Worm (Caenorhabditis elegans) whole organism, L4 larva: ENCODE measurements around the gene rgs-4.
A peak's percentile ranks its signal among the peaks of the same experiment; 100 is the strongest.

Experiments
- D1046.2 ChIP-seq: fragments of 200-800 bp; sonication (Bioruptor generic); IDR thresholded peaks from 2 replicates; pipeline ENCODE4 v1.3.6; 2022; ENCODE audit warnings: missing genetic modification characterization, missing compliant biosample characterization
- F49E8.2 ChIP-seq: sonication (generic microtip); optimal IDR thresholded peaks from 2 replicates; lab custom pipeline; 2016; ENCODE audit warnings: missing compliant biosample characterization, mild to moderate bottlenecking, missing genetic modification characterization, borderline replicate concordance
- T26A8.4 ChIP-seq: fragments of 200-800 bp; sonication (Bioruptor generic); IDR thresholded peaks from 2 replicates; pipeline ENCODE4 v1.3.6; 2022; ENCODE audit warnings: missing genetic modification characterization, missing compliant biosample characterization
- Y105C5A.15 ChIP-seq: fragments of 200-800 bp; sonication (Bioruptor generic); IDR thresholded peaks from 2 replicates; pipeline ENCODE4 v1.3.6; 2022; ENCODE audit warnings: missing genetic modification characterization, missing compliant biosample characterization
- Y48G9A.11 ChIP-seq: fragments of 200-800 bp; sonication (Bioruptor generic); IDR thresholded peaks from 2 replicates; pipeline ENCODE4 v1.3.6; 2022; ENCODE audit warnings: missing genetic modification reagents, missing genetic modification characterization, missing compliant biosample characterization
- Y5F2A.4 ChIP-seq: fragments of 200-800 bp; sonication (Bioruptor generic); optimal IDR thresholded peaks from 2 replicates; lab custom pipeline; 2018; ENCODE audit warnings: mild to moderate bottlenecking, missing genetic modification characterization, missing compliant biosample characterization
- ZK546.5 ChIP-seq, 2 experiments: sonication (generic microtip); optimal IDR thresholded peaks; 2 replicates each; lab custom pipeline; 2017; ENCODE audit warnings: missing biosample characterization in 2 of 2, missing genetic modification characterization in 2 of 2
- ama-1 ChIP-seq: fragments of 150-350 bp; optimal IDR thresholded peaks from 2 replicates; lab custom pipeline; 2014; ENCODE audit warnings: inconsistent platforms, mixed read lengths
- arid-1 ChIP-seq: fragments of 200-800 bp; sonication (Bioruptor generic); conservative IDR thresholded peaks from 2 replicates; pipeline ENCODE4 v1.3.6; 2022; ENCODE audit warnings: missing genetic modification reagents, missing genetic modification characterization, missing compliant biosample characterization
- ceh-20 ChIP-seq: fragments of 200-800 bp; sonication (Bioruptor generic); IDR thresholded peaks from 2 replicates; pipeline ENCODE4 v1.3.6; 2022; ENCODE audit warnings: missing genetic modification reagents, missing genetic modification characterization, missing compliant biosample characterization
- ceh-28 ChIP-seq: fragments of 150-350 bp; optimal IDR thresholded peaks from 2 replicates; lab custom pipeline; 2014; ENCODE audit warnings: missing biosample characterization, missing genetic modification reagents, missing genetic modification characterization
- ceh-32 ChIP-seq: sonication (generic microtip); optimal IDR thresholded peaks from 2 replicates; lab custom pipeline; 2016; ENCODE audit warnings: mild to moderate bottlenecking, missing genetic modification characterization, missing compliant biosample characterization; ENCODE audit not compliant: poor library complexity
- ces-1 ChIP-seq: fragments of 150-350 bp; sonication (generic microtip); optimal IDR thresholded peaks from 4 replicates; lab custom pipeline; 2014; ENCODE audit warnings: missing biosample characterization, missing genetic modification reagents, missing genetic modification characterization
- cey-2 ChIP-seq: sonication (generic microtip); optimal IDR thresholded peaks from 3 replicates; lab custom pipeline; 2017; ENCODE audit warnings: missing genetic modification characterization, mild to moderate bottlenecking, missing compliant biosample characterization, antibody characterized with exemption, borderline replicate concordance; ENCODE audit not compliant: insufficient read depth
- ctbp-1 ChIP-seq: fragments of 200-800 bp; sonication (Bioruptor generic); IDR thresholded peaks from 2 replicates; pipeline ENCODE4 v1.3.6; 2022; ENCODE audit warnings: missing genetic modification reagents, missing genetic modification characterization, missing compliant biosample characterization
- dmd-9 ChIP-seq: fragments of 200-800 bp; sonication (Bioruptor generic); IDR thresholded peaks from 2 replicates; pipeline ENCODE4 v1.3.6; 2022; ENCODE audit warnings: missing genetic modification reagents, missing genetic modification characterization, missing compliant biosample characterization
- dpl-1 ChIP-seq: fragments of 150-350 bp; optimal IDR thresholded peaks from 2 replicates; lab custom pipeline; 2014; ENCODE audit warnings: missing biosample characterization, missing genetic modification reagents, missing genetic modification characterization
- egl-27 ChIP-seq: sonication (generic microtip); optimal IDR thresholded peaks from 3 replicates; lab custom pipeline; 2017; ENCODE audit warnings: missing biosample characterization, missing genetic modification reagents, missing genetic modification characterization
- fos-1 ChIP-seq: fragments of 150-350 bp; optimal IDR thresholded peaks from 2 replicates; lab custom pipeline; 2014; ENCODE audit warnings: missing biosample characterization, missing genetic modification characterization
- hif-1 ChIP-seq, 2 experiments: sonication (generic microtip); optimal IDR thresholded peaks; 2 replicates each; lab custom pipeline; 2016 to 2017; ENCODE audit warnings: missing compliant biosample characterization in 2 of 2, missing genetic modification characterization in 2 of 2, missing genetic modification reagents in 2 of 2, missing genotype in 2 of 2, mild to moderate bottlenecking in 1 of 2
- jun-1 ChIP-seq: fragments of 150-350 bp; optimal IDR thresholded peaks from 2 replicates; lab custom pipeline; 2014; ENCODE audit warnings: missing biosample characterization, missing genetic modification reagents, missing genetic modification characterization
- lim-7 ChIP-seq: fragments of 200-800 bp; sonication (Bioruptor generic); IDR thresholded peaks from 2 replicates; pipeline ENCODE4 v1.3.6; 2022; ENCODE audit warnings: missing genetic modification characterization, missing compliant biosample characterization
- lin-13 ChIP-seq: fragments of 150-350 bp; optimal IDR thresholded peaks from 2 replicates; lab custom pipeline; 2014; ENCODE audit warnings: missing biosample characterization, missing genetic modification reagents, missing genetic modification characterization
- lin-15B ChIP-seq: fragments of 150-350 bp; sonication (generic microtip); optimal IDR thresholded peaks from 3 replicates; lab custom pipeline; 2014; ENCODE audit warnings: missing biosample characterization, missing genetic modification characterization
- lin-38 ChIP-seq: fragments of 200-800 bp; sonication (Bioruptor generic); IDR thresholded peaks from 2 replicates; pipeline ENCODE4 v1.3.6; 2022; ENCODE audit warnings: missing genetic modification reagents, missing genetic modification characterization, missing compliant biosample characterization
- lin-39 ChIP-seq: fragments of 150-350 bp; optimal IDR thresholded peaks from 2 replicates; lab custom pipeline; 2014; ENCODE audit warnings: missing biosample characterization, missing genetic modification reagents, missing genetic modification characterization
- lir-3 ChIP-seq: sonication (generic microtip); optimal IDR thresholded peaks from 2 replicates; lab custom pipeline; 2016; ENCODE audit warnings: mild to moderate bottlenecking, missing genetic modification characterization, missing compliant biosample characterization
- madf-9 ChIP-seq: fragments of 200-800 bp; sonication (Bioruptor generic); conservative IDR thresholded peaks from 2 replicates; pipeline ENCODE4 v1.3.6; 2022; ENCODE audit warnings: missing genetic modification reagents, missing genetic modification characterization, missing compliant biosample characterization
- mdl-1 ChIP-seq, 2 experiments: fragments of 150-350 bp in 1 of 2; sonication (generic microtip) in 1 of 2; optimal IDR thresholded peaks; 2 replicates each; lab custom pipeline; 2014 to 2017; ENCODE audit warnings: missing biosample characterization in 2 of 2, missing genetic modification characterization in 2 of 2
- mdt-29 ChIP-seq: fragments of 200-800 bp; sonication (Bioruptor generic); IDR thresholded peaks from 2 replicates; pipeline ENCODE4 v1.3.6; 2022; ENCODE audit warnings: missing genetic modification reagents, missing genetic modification characterization, missing compliant biosample characterization
- mep-1 ChIP-seq: fragments of 150-350 bp; sonication (generic microtip); optimal IDR thresholded peaks from 3 replicates; lab custom pipeline; 2014; ENCODE audit warnings: missing biosample characterization, missing genetic modification characterization
- mes-2 ChIP-seq: sonication (generic microtip); optimal IDR thresholded peaks from 2 replicates; lab custom pipeline; 2016; ENCODE audit warnings: missing genotype, mild to moderate bottlenecking, missing genetic modification characterization, missing compliant biosample characterization; ENCODE audit not compliant: poor library complexity, severe bottlenecking
- nhr-10 ChIP-seq: fragments of 150-350 bp; optimal IDR thresholded peaks from 2 replicates; lab custom pipeline; 2014; ENCODE audit warnings: missing biosample characterization, missing genetic modification characterization
- nhr-237 ChIP-seq: sonication (generic microtip); optimal IDR thresholded peaks from 2 replicates; lab custom pipeline; 2017; ENCODE audit warnings: missing biosample characterization, missing genetic modification characterization
- nhr-28 ChIP-seq: fragments of 150-350 bp; optimal IDR thresholded peaks from 2 replicates; lab custom pipeline; 2014; ENCODE audit warnings: missing biosample characterization, missing genetic modification characterization
- nhr-42 ChIP-seq: fragments of 200-800 bp; sonication (Bioruptor generic); IDR thresholded peaks from 2 replicates; pipeline ENCODE4 v1.3.6; 2022; ENCODE audit warnings: missing genetic modification characterization, missing compliant biosample characterization
- nhr-48 ChIP-seq: sonication (generic microtip); optimal IDR thresholded peaks from 2 replicates; lab custom pipeline; 2016; ENCODE audit warnings: mild to moderate bottlenecking, missing genetic modification characterization, missing compliant biosample characterization
- nhr-77 ChIP-seq: fragments of 150-350 bp; optimal IDR thresholded peaks from 2 replicates; lab custom pipeline; 2014; ENCODE audit warnings: missing biosample characterization, missing genetic modification characterization
- php-3 ChIP-seq: fragments of 200-800 bp; sonication (Bioruptor generic); IDR thresholded peaks from 2 replicates; pipeline ENCODE4 v1.3.6; 2022; ENCODE audit warnings: missing genetic modification reagents, missing genetic modification characterization, missing compliant biosample characterization
- sdz-12 ChIP-seq: fragments of 200-800 bp; sonication (Bioruptor generic); optimal IDR thresholded peaks from 2 replicates; lab custom pipeline; 2018; ENCODE audit warnings: mild to moderate bottlenecking, missing genetic modification characterization, missing compliant biosample characterization
- snpc-1.2 ChIP-seq: fragments of 200-800 bp; sonication (Bioruptor generic); IDR thresholded peaks from 2 replicates; pipeline ENCODE4 v1.3.6; 2022; ENCODE audit warnings: missing genetic modification reagents, missing genetic modification characterization, missing compliant biosample characterization
- tag-97 ChIP-seq: fragments of 200-800 bp; sonication (Bioruptor generic); IDR thresholded peaks from 2 replicates; pipeline ENCODE4 v1.3.6; 2022; ENCODE audit warnings: missing genetic modification characterization, missing compliant biosample characterization
- unc-39 ChIP-seq: sonication (generic microtip); optimal IDR thresholded peaks from 2 replicates; lab custom pipeline; 2017; ENCODE audit warnings: missing biosample characterization, missing genetic modification characterization
- unc-62 ChIP-seq, 3 experiments: fragments of 150-350 bp in 1 of 3; sonication (generic microtip); optimal IDR thresholded peaks in 2 of 3; peaks in 1 of 3; 1 replicate in 1 of 3; 2 replicates in 2 of 3; lab custom pipeline; 2014 to 2017; ENCODE audit warnings: missing biosample characterization in 3 of 3, missing genetic modification characterization in 3 of 3, missing genetic modification reagents in 3 of 3, missing genotype in 1 of 3
- vab-7 ChIP-seq: fragments of 200-800 bp; sonication (Bioruptor generic); IDR thresholded peaks from 2 replicates; pipeline ENCODE4 v1.3.6; 2022; ENCODE audit warnings: missing genetic modification reagents, missing genetic modification characterization, missing compliant biosample characterization
- zag-1 ChIP-seq: fragments of 150-350 bp; optimal IDR thresholded peaks from 2 replicates; lab custom pipeline; 2014; ENCODE audit warnings: missing biosample characterization, missing genetic modification characterization
- zip-2 ChIP-seq: fragments of 150-350 bp; optimal IDR thresholded peaks from 2 replicates; lab custom pipeline; 2014; ENCODE audit warnings: missing biosample characterization, missing genetic modification characterization
- ztf-7 ChIP-seq: fragments of 150-350 bp; optimal IDR thresholded peaks from 2 replicates; lab custom pipeline; 2014; ENCODE audit warnings: missing biosample characterization, missing genetic modification characterization

The rgs-4 gene

DNA sequence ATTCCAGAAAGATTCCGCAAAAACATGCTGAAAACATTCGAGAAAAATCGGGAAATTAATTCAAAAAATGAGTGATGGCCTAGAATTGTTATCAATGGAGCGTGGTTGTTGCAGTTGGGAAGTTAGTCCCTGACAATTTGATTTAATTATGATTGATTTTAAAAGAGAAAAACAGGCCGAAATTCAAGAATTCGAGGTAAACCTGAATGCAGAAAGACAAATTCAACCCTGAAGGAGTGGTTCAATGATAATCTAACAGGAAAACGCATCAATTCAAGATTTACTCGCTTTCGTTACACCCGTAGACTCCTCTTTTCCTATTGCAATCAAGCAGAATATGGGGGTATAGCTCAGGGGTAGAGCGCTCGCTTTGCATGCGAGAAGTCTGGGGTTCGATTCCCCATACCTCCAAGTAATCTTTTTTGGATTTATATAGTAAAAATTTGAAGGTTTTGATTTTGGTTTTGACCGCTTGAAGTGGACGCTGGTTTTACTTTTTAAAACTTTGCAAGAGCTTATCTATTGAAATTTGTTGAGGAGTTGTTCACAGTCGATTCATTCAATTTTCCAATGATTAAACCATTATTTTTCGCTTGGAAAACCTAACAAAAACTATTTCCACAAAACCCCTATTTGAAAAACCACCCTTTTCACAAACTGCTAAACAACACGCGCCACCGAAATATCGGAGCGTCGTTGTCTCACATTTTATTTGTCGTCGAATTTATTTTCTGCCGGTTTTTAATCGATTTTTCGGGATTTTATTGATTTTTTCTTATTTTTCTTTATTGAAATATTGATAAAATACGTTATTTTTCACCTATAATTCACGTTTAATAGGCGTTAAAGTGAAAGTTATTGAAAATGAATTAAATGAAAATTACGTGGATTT is 23.7 kb downstream of the rgs-4 start:
- TF ChIP-seq nhr-10 (no peak), snpc-1.2 (GFP tag; lab: Robert Waterston, UW) (peak; percentile 74; the same call in 1 of the 2 replicates), mdl-1 (tag; optimal IDR thresholded peaks at IDR 0.05; lab: Kevin White, UChicago) (no peak), dmd-9 (peak; percentile 65), ama-1 (lab: Kevin White, UChicago) (no peak), ztf-7 (tag; lab: Kevin White, UChicago) (peak; percentile 59), nhr-77 (tag; lab: Kevin White, UChicago) (peak; percentile 30), egl-27 (tag; lab: Kevin White, UChicago) (no peak), T26A8.4 (GFP tag; lab: Robert Waterston, UW) (0 out of 2 replicates have a peak, but pooled peaks have one; percentile 60), F49E8.2 (peak; percentile 67), fos-1 (tag; lab: Kevin White, UChicago) (no peak), D1046.2 (GFP tag; lab: Robert Waterston, UW) (peak; percentile 72; the same call in 1 of the 2 replicates), ceh-32 (no peak), php-3 (0 out of 2 replicates have a peak, but pooled peaks have one; percentile 54), unc-39 (tag; lab: Kevin White, UChicago) (no peak), ceh-20 (GFP tag; lab: Robert Waterston, UW) (peak; percentile 49; the same call in 1 of the 2 replicates), mep-1 (tag; lab: Kevin White, UChicago) (peak; percentile 69), ceh-28 (tag; lab: Kevin White, UChicago) (peak; percentile 66), nhr-42 (GFP tag; lab: Robert Waterston, UW) (no peak), vab-7 (GFP tag; lab: Robert Waterston, UW) (peak; percentile 67), mdt-29 (GFP tag; lab: Robert Waterston, UW) (peak; percentile 69; the same call in 1 of the 2 replicates), ces-1 (GFP tag; lab: Kevin White, UChicago) (no peak), ctbp-1 (GFP tag; lab: Robert Waterston, UW) (peak; percentile 46; the same call in 1 of the 2 replicates), lin-13 (no peak), dpl-1 (GFP tag; lab: Kevin White, UChicago) (peak; percentile 84), jun-1 (tag; lab: Kevin White, UChicago) (no peak), lin-38 (GFP tag; lab: Robert Waterston, UW) (peak; percentile 97), arid-1 (peak; percentile 58; the same call in 1 of the 2 replicates), lim-7 (GFP tag; lab: Robert Waterston, UW) (peak; percentile 94), nhr-28 (tag; lab: Kevin White, UChicago) (peak; percentile 26), nhr-237 (no peak), Y5F2A.4 (GFP tag; lab: Kevin White, UChicago) (peak; percentile 32), zip-2 (peak; percentile 47), cey-2 (tag; lab: Kevin White, UChicago) (no peak), tag-97 (GFP tag; lab: Robert Waterston, UW) (no peak), lin-39 (tag; lab: Kevin White, UChicago) (no peak), hif-1 (tag; optimal IDR thresholded peaks at IDR 0.05; lab: Kevin White, UChicago) (peak in 1 of 2 experiments; percentile 83), unc-62 (GFP tag; optimal IDR thresholded peaks at IDR 0.05 in 1 of 2; lab: Kevin White, UChicago) (no peak), unc-62 (tag; optimal IDR thresholded peaks at IDR 0.05; lab: Kevin White, UChicago) (no peak), madf-9 (no peak), Y48G9A.11 (peak; percentile 90), zag-1 (tag; lab: Kevin White, UChicago) (no peak), lin-15B (peak; percentile 67), ZK546.5 (tag; optimal IDR thresholded peaks at IDR 0.05; lab: Kevin White, UChicago) (no peak), lir-3 (peak; percentile 58), nhr-48 (tag; lab: Kevin White, UChicago) (peak; percentile 35), sdz-12 (peak; percentile 64), Y105C5A.15 (0 out of 2 replicates have a peak, but pooled peaks have one; percentile 56), mes-2 (tag; lab: Kevin White, UChicago) (peak; percentile 98)
